Worm (Caenorhabditis elegans) whole organism, L4/young adult: ENCODE data around the gene her-1.
A peak's percentile ranks its signal among the peaks of the same experiment; 100 is the strongest.

Experiments used
- W03F9.2 ChIP-seq: fragments of 150-350 bp; optimal IDR thresholded peaks from 2 replicates; lab custom pipeline; 2014; ENCODE audit warnings: missing biosample characterization, missing genetic modification characterization
- dao-5 ChIP-seq: sonication (generic microtip); optimal IDR thresholded peaks from 2 replicates; lab custom pipeline; 2016; ENCODE audit warnings: missing genotype, missing genetic modification characterization, moderate library complexity, missing compliant biosample characterization
- him-1 ChIP-seq: sonication (generic microtip); optimal IDR thresholded peaks from 2 replicates; lab custom pipeline; 2016; ENCODE audit warnings: missing genotype, missing genetic modification reagents, missing genetic modification characterization, missing compliant biosample characterization

- TF ChIP-seq dao-5 (tag; lab: Kevin White, UChicago), result peak; percentile 39
- peak; percentile 38 for TF ChIP-seq W03F9.2 (tag; lab: Kevin White, UChicago)
- peak; percentile 96 for TF ChIP-seq him-1 (tag; lab: Kevin White, UChicago)
These were observed 34.2 kb downstream of the her-1 start for ce11 chrV:9730743-9731706.
